Fruit fly (Drosophila melanogaster): ENCODE data around the gene CG2202.

The CG2202 gene

DNA sequence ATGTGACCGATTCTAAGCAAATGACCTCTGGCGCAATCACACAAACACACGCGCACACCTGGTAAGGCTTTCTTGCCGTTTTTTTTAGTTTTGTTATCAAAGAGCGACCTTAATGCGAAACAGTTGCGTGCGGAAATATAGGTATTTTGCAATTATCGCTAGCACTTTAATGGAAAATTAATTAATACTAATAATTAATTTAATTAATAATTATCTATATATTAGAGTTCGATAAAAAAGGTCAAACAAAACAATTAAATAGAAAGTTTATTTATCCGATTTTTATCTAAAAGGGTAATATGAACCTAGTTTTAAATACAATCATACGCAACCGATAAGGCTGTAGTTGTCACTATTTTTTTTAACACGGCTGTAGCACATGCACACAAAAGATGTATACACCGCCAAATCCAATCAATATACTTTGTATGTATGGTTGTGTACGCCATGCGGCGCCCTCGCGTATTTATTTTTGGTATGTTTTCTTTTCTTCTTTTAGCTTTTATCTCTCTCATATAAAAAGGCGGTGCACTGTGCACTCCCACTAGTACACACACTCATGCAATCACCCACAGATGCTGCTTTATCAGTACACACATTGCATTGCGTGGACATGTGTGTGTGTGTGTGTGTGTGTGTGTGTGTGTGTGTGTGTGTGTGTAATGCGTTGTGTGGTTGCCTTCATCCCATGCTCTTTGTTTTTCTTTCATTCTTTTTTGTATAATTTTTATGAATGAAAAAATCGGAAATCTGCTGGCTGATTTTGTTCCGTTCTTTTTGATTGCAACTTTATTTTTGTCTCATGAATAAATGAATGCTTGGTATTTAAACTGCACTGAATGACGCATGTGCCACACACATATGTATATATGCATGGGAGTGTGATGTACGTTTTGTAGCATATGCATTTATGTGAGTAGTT is 45.8 kb upstream of the CG2202 start (continued):
- TF ChIP-seq Bgb (GFP tag; IDR thresholded peaks at IDR 0.05; ENCODE audit: partially characterized antibody) (no peak), croc (GFP tag; conservative IDR thresholded peaks at IDR 0.05) (peak; percentile 34; the same call in 1 of the 3 replicates), CG12219 (GFP tag; optimal IDR thresholded peaks at IDR 0.05) (no peak), kni (GFP tag; optimal IDR thresholded peaks at IDR 0.05) (no peak), CG14965 (GFP tag; optimal IDR thresholded peaks at IDR 0.05; ENCODE audit: borderline replicate concordance) (no peak), Atf3 (GFP tag; optimal IDR thresholded peaks at IDR 0.05) (no peak), tll (GFP tag; optimal IDR thresholded peaks at IDR 0.05) (no peak), CG10147 (GFP tag; optimal IDR thresholded peaks at IDR 0.05) (peak; percentile 52), kay (GFP tag; optimal IDR thresholded peaks at IDR 0.05) (no peak), CG32772 (GFP tag; IDR thresholded peaks at IDR 0.05) (peak; percentile 38; the same call in 1 of the 2 replicates), B-H1 (GFP tag; IDR thresholded peaks at IDR 0.05) (peak; percentile 27; the same call in 1 of the 3 replicates), Myb (GFP tag; optimal IDR thresholded peaks at IDR 0.05) (no peak), Hr78 (GFP tag; optimal IDR thresholded peaks at IDR 0.05) (peak in 1 of 2 experiments; percentile 91), zf30C (GFP tag; optimal IDR thresholded peaks at IDR 0.05) (no peak), gt (GFP tag; IDR thresholded peaks at IDR 0.05) (no peak), fd64A (GFP tag; optimal IDR thresholded peaks at IDR 0.05) (no peak), sr (GFP tag; IDR thresholded peaks at IDR 0.05) (no peak), CG11723 (GFP tag; optimal IDR thresholded peaks at IDR 0.05) (peak; percentile 19), slou (GFP tag; optimal IDR thresholded peaks at IDR 0.05) (no peak), pita (GFP tag; optimal IDR thresholded peaks at IDR 0.05) (no peak), CG1647 (GFP tag; optimal IDR thresholded peaks at IDR 0.05) (no peak), hb (GFP tag; IDR thresholded peaks at IDR 0.05; ENCODE audit: partially characterized antibody) (no peak), run (tag; optimal IDR thresholded peaks at IDR 0.05) (peak; percentile 41), CG10654 (GFP tag; optimal IDR thresholded peaks at IDR 0.05) (no peak), CG13296 (GFP tag; optimal IDR thresholded peaks at IDR 0.05) (peak; percentile 58), CG15479 (GFP tag; optimal IDR thresholded peaks at IDR 0.05) (peak; percentile 48), CG31224 (GFP tag; IDR thresholded peaks at IDR 0.05) (no peak), HmgZ (tag; optimal IDR thresholded peaks at IDR 0.05) (no peak), Oli (tag; optimal IDR thresholded peaks at IDR 0.05) (peak; percentile 72), CG3065 (GFP tag; optimal IDR thresholded peaks at IDR 0.05) (peak; percentile 30), CoRest (tag; optimal IDR thresholded peaks at IDR 0.05) (peak; percentile 81), Ets97D (GFP tag; optimal IDR thresholded peaks at IDR 0.05) (no peak), Jarid2 (GFP tag; optimal IDR thresholded peaks at IDR 0.05) (no peak), dimm (GFP tag; IDR thresholded peaks at IDR 0.05) (no peak), CG8924 (tag; optimal IDR thresholded peaks at IDR 0.05) (peak; percentile 79), CG14860 (GFP tag; IDR thresholded peaks at IDR 0.05; ENCODE audit: partially characterized antibody) (no peak), Mes4 (GFP tag; optimal IDR thresholded peaks at IDR 0.05) (no peak), pzg (GFP tag; optimal IDR thresholded peaks at IDR 0.05) (no peak), CG2875 (GFP tag; optimal IDR thresholded peaks at IDR 0.05) (peak; percentile 63), Rfx (GFP tag; IDR thresholded peaks at IDR 0.05) (no peak), CG10959 (GFP tag; IDR thresholded peaks at IDR 0.05) (no peak), Ets65A (GFP tag) (peak; percentile 64), ftz-f1 (GFP tag; optimal IDR thresholded peaks at IDR 0.05) (no peak), org-1 (GFP tag; optimal IDR thresholded peaks at IDR 0.05) (peak; percentile 47), D19A (tag; optimal IDR thresholded peaks at IDR 0.05) (peak; percentile 78), sob (GFP tag; IDR thresholded peaks at IDR 0.05) (no peak), CG3838 (GFP tag; optimal IDR thresholded peaks at IDR 0.05) (no peak), mam (GFP tag; optimal IDR thresholded peaks at IDR 0.05) (no peak)
